Worm (Caenorhabditis elegans): ENCODE measurements around the gene twk-26.

DNA sequence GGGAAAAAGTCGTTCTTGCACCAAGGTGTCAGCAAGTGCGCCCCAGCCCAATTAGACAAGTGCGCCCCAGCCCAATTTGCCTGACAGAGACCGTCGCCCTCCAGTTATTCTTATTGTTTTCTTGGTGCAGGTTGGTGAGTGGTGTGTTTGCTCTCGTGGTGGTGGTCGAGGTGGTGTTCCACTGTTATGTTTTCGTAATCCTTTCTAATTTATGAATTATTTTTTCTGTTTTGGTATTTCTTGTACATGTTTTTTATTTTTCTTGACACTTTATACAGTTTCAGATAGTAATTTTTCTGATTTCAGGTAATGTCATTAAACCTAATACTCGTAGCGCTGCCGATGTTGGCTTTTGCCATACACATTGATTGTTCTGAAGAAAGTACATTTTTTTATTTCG, 45.4 kb downstream of the twk-26 start, which contains the start of gene Y48D7A.1:
- TF ChIP-seq nhr-25 (tag; optimal IDR thresholded peaks at IDR 0.05; ENCODE audit: borderline replicate concordance, insufficient read depth), result no peak
- no peak for TF ChIP-seq nhr-237 (tag; optimal IDR thresholded peaks at IDR 0.05)
- TF ChIP-seq zag-1 (tag; optimal IDR thresholded peaks at IDR 0.05), result no peak
- no peak for TF ChIP-seq ceh-82 (tag; optimal IDR thresholded peaks at IDR 0.05)
- TF ChIP-seq ama-1 (optimal IDR thresholded peaks at IDR 0.05), result no peak
- no peak for TF ChIP-seq unc-62 (GFP tag; optimal IDR thresholded peaks at IDR 0.05 in 1 of 2)
- TF ChIP-seq unc-62 (tag; optimal IDR thresholded peaks at IDR 0.05), result no peak
- TF ChIP-seq zfp-3 (GFP tag; conservative IDR thresholded peaks at IDR 0.05), result no peak
- no peak for TF ChIP-seq egl-27 (tag; optimal IDR thresholded peaks at IDR 0.05)
